Worm (Caenorhabditis elegans): ENCODE results near the gene F38E9.4.

The F38E9.4 gene

DNA sequence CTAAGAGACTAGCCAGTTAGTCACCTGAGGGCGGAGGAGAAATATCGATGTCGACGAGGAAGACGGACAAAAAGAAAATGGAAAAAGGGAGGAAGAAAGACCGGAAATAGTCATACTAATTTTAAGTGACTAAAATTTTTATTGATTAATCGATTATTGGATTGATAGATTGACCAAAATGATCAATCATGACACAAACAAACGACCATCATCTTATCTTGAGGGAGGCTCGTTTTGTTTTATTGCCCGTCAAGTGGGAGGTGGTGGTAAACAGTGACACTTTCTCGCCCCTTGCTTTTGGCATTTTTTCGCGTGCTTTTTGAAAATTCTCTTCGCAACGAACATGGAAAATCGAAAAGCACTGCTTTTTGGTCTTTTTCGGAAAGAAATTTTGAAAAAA, 46.9 kb upstream of the F38E9.4 start (continued):
- no peak for TF ChIP-seq bed-1 (GFP tag; IDR thresholded peaks at IDR 0.05)
- TF ChIP-seq Y53G8AR.9 (GFP tag; conservative IDR thresholded peaks at IDR 0.05), result no peak
- TF ChIP-seq dpl-1 (GFP tag; optimal IDR thresholded peaks at IDR 0.05), result no peak
- no peak for TF ChIP-seq hmg-20 (GFP tag; IDR thresholded peaks at IDR 0.05)
- no peak for TF ChIP-seq akir-1 (GFP tag; optimal IDR thresholded peaks at IDR 0.05)
- no peak for TF ChIP-seq ztf-25 (GFP tag; IDR thresholded peaks at IDR 0.05)
- TF ChIP-seq let-607 (tag; optimal IDR thresholded peaks at IDR 0.05), result no peak
- peak; percentile 2 for TF ChIP-seq attf-5 (GFP tag; optimal IDR thresholded peaks at IDR 0.05)
- TF ChIP-seq ceh-58 (GFP tag; IDR thresholded peaks at IDR 0.05), result no peak
- TF ChIP-seq F33H1.4 (GFP tag; IDR thresholded peaks at IDR 0.05), result no peak
- no peak for TF ChIP-seq ceh-91 (GFP tag; IDR thresholded peaks at IDR 0.05)
- no peak for TF ChIP-seq F23B12.7 (tag; optimal IDR thresholded peaks at IDR 0.05; ENCODE audit: insufficient read depth)
- no peak for TF ChIP-seq nfyb-1 (GFP tag; IDR thresholded peaks at IDR 0.05)
- TF ChIP-seq ztf-28 (GFP tag; IDR thresholded peaks at IDR 0.05), result no peak
- TF ChIP-seq Y95B8A.8 (GFP tag; IDR thresholded peaks at IDR 0.05), result 0 out of 2 replicates have a peak, but pooled peaks have one; percentile 9
- TF ChIP-seq attf-6 (GFP tag; IDR thresholded peaks at IDR 0.05), result no peak
- no peak for TF ChIP-seq snpc-3.4 (tag; optimal IDR thresholded peaks at IDR 0.05)
- TF ChIP-seq efl-1 (GFP tag; optimal IDR thresholded peaks at IDR 0.05), result no peak
- TF ChIP-seq rpc-1 (optimal IDR thresholded peaks at IDR 0.05), result no peak
- TF ChIP-seq rpc-1 (tag; optimal IDR thresholded peaks at IDR 0.05), result no peak
- TF ChIP-seq madf-8 (GFP tag; conservative IDR thresholded peaks at IDR 0.05), result no peak
- TF ChIP-seq ama-1 (optimal IDR thresholded peaks at IDR 0.05), result no peak
- no peak for TF ChIP-seq ama-1 (GFP tag; optimal IDR thresholded peaks at IDR 0.05)
- no peak for TF ChIP-seq lin-35 (GFP tag; optimal IDR thresholded peaks at IDR 0.05)
- no peak for TF ChIP-seq ccch-3 (GFP tag; optimal IDR thresholded peaks at IDR 0.05)
- no peak for TF ChIP-seq Y67H2A.10 (GFP tag; conservative IDR thresholded peaks at IDR 0.05)
- TF ChIP-seq chd-7 (tag; optimal IDR thresholded peaks at IDR 0.05), result no peak
- no peak for TF ChIP-seq F37B4.10 (GFP tag; IDR thresholded peaks at IDR 0.05)
- TF ChIP-seq lin-40 (tag; optimal IDR thresholded peaks at IDR 0.05), result peak; percentile 16
- no peak for TF ChIP-seq lsl-1 (GFP tag; optimal IDR thresholded peaks at IDR 0.05)
- no peak for TF ChIP-seq F10E7.11 (tag; optimal IDR thresholded peaks at IDR 0.05)
- no peak for TF ChIP-seq T26A5.8 (tag; optimal IDR thresholded peaks at IDR 0.05)
- no peak for TF ChIP-seq somi-1 (GFP tag; optimal IDR thresholded peaks at IDR 0.05)
- TF ChIP-seq ets-4 (GFP tag; optimal IDR thresholded peaks at IDR 0.05), result no peak
- TF ChIP-seq snpc-1.1 (tag; optimal IDR thresholded peaks at IDR 0.05; ENCODE audit: insufficient read depth), result no peak
- TF ChIP-seq hlh-26 (GFP tag; conservative IDR thresholded peaks at IDR 0.05), result no peak
- no peak for TF ChIP-seq B0261.1 (tag; optimal IDR thresholded peaks at IDR 0.05)
- TF ChIP-seq nfya-1 (tag; optimal IDR thresholded peaks at IDR 0.05; ENCODE audit: borderline replicate concordance, insufficient read depth), result no peak
- TF ChIP-seq ztf-3 (GFP tag; optimal IDR thresholded peaks at IDR 0.05), result no peak
- TF ChIP-seq ceh-27 (GFP tag; optimal IDR thresholded peaks at IDR 0.05), result peak; percentile 20
- no peak for TF ChIP-seq lin-26 (GFP tag; IDR thresholded peaks at IDR 0.05)
- no peak for TF ChIP-seq C17E4.6 (GFP tag; IDR thresholded peaks at IDR 0.05)
- no peak for TF ChIP-seq Y79H2A.3 (GFP tag; conservative IDR thresholded peaks at IDR 0.05)
- TF ChIP-seq unc-62 (GFP tag; optimal IDR thresholded peaks at IDR 0.05), result peak; percentile 1
- no peak for TF ChIP-seq tbp1 (GFP tag; optimal IDR thresholded peaks at IDR 0.05)
- TF ChIP-seq rec-8 (tag; optimal IDR thresholded peaks at IDR 0.05), result no peak
- no peak for TF ChIP-seq nhr-120 (GFP tag; IDR thresholded peaks at IDR 0.05)
